Fruit fly (Drosophila melanogaster): ENCODE measurements around the gene CG14855.

The CG14855 gene

dm6 chr3R:14819711-14820153, 23.6 kb downstream of the CG14855 start (continued):
- TF ChIP-seq CG2678 (tag; optimal IDR thresholded peaks at IDR 0.05) (peak; percentile 17), YL-1 (GFP tag; optimal IDR thresholded peaks at IDR 0.05) (no peak), jing (GFP tag; optimal IDR thresholded peaks at IDR 0.05) (no peak), CHES-1-like (GFP tag; optimal IDR thresholded peaks at IDR 0.05) (no peak), Hsf (GFP tag; optimal IDR thresholded peaks at IDR 0.05) (no peak), Usf (GFP tag; optimal IDR thresholded peaks at IDR 0.05) (no peak), vvl (GFP tag; IDR thresholded peaks at IDR 0.05) (peak; percentile 46; the same call in 1 of the 2 replicates), unpg (GFP tag; optimal IDR thresholded peaks at IDR 0.05) (no peak), Jarid2 (GFP tag; optimal IDR thresholded peaks at IDR 0.05) (peak; percentile 90), HmgZ (tag; optimal IDR thresholded peaks at IDR 0.05) (peak; percentile 29), Mad (GFP tag; optimal IDR thresholded peaks at IDR 0.05) (no peak), CG11456 (GFP tag; IDR thresholded peaks at IDR 0.05) (no peak), Adf1 (GFP tag; IDR thresholded peaks at IDR 0.05) (peak; percentile 84), Gsc (GFP tag; IDR thresholded peaks at IDR 0.05) (no peak), twi (tag; optimal IDR thresholded peaks at IDR 0.05) (no peak), odd (GFP tag; optimal IDR thresholded peaks at IDR 0.05) (peak; percentile 0), pan (optimal IDR thresholded peaks at IDR 0.05) (no peak), pan (GFP tag; optimal IDR thresholded peaks at IDR 0.05 in 1 of 2, IDR thresholded peaks at IDR 0.05 in 1 of 2) (no peak), zfh1 (GFP tag; IDR thresholded peaks at IDR 0.05) (0 out of 3 replicates have a peak, but pooled peaks have one; percentile 43), stc (GFP tag; IDR thresholded peaks at IDR 0.05) (no peak), toy (GFP tag; IDR thresholded peaks at IDR 0.05) (no peak), sd (tag; optimal IDR thresholded peaks at IDR 0.05) (peak; percentile 71), CG10654 (GFP tag; optimal IDR thresholded peaks at IDR 0.05) (no peak), HLH4C (GFP tag; IDR thresholded peaks at IDR 0.05; ENCODE audit: partially characterized antibody) (no peak), Rfx (GFP tag; IDR thresholded peaks at IDR 0.05) (peak; percentile 39; the same call in 1 of the 2 replicates), MTF-1 (GFP tag; optimal IDR thresholded peaks at IDR 0.05; ENCODE audit: borderline replicate concordance) (peak; percentile 4), ato (GFP tag; IDR thresholded peaks at IDR 0.05; ENCODE audit: partially characterized antibody) (no peak), Gug (GFP tag; IDR thresholded peaks at IDR 0.05) (0 out of 4 replicates have a peak, but pooled peaks have one; percentile 9), Bteb2 (GFP tag; optimal IDR thresholded peaks at IDR 0.05) (no peak), CG17359 (tag; optimal IDR thresholded peaks at IDR 0.05) (peak; percentile 8), CG34224 (GFP tag; IDR thresholded peaks at IDR 0.05; ENCODE audit: partially characterized antibody) (0 out of 3 replicates have a peak, but pooled peaks have one; percentile 20), CG15514 (GFP tag; optimal IDR thresholded peaks at IDR 0.05) (peak; percentile 16), Hmr (GFP tag; optimal IDR thresholded peaks at IDR 0.05) (peak; percentile 1), mirr (GFP tag; optimal IDR thresholded peaks at IDR 0.05) (peak; percentile 49), chn (GFP tag; optimal IDR thresholded peaks at IDR 0.05) (peak; percentile 2), CG9876 (GFP tag; optimal IDR thresholded peaks at IDR 0.05) (no peak), CG10543 (GFP tag; optimal IDR thresholded peaks at IDR 0.05) (peak; percentile 56), nerfin-1 (tag; optimal IDR thresholded peaks at IDR 0.05) (no peak), CG13296 (GFP tag; optimal IDR thresholded peaks at IDR 0.05) (no peak), Scr (GFP tag; IDR thresholded peaks at IDR 0.05; ENCODE audit: partially characterized antibody) (0 out of 2 replicates have a peak, but pooled peaks have one; percentile 7), CG17385 (GFP tag; optimal IDR thresholded peaks at IDR 0.05) (peak; percentile 15), crc (GFP tag; optimal IDR thresholded peaks at IDR 0.05) (no peak), gcm (GFP tag; optimal IDR thresholded peaks at IDR 0.05) (no peak), CG12659 (GFP tag; optimal IDR thresholded peaks at IDR 0.05) (peak; percentile 6), dmrt99B (tag; optimal IDR thresholded peaks at IDR 0.05) (peak; percentile 2), Fer1 (GFP tag; optimal IDR thresholded peaks at IDR 0.05) (peak; percentile 55), CG11504 (tag; optimal IDR thresholded peaks at IDR 0.05) (peak; percentile 100), CG30020 (tag; optimal IDR thresholded peaks at IDR 0.05) (no peak), Oli (tag; optimal IDR thresholded peaks at IDR 0.05) (no peak), CG16779 (GFP tag; IDR thresholded peaks at IDR 0.05) (no peak)
